Fruit fly (Drosophila melanogaster): ENCODE measurements around the gene Tmtc4.

Gene Tmtc4

DNA sequence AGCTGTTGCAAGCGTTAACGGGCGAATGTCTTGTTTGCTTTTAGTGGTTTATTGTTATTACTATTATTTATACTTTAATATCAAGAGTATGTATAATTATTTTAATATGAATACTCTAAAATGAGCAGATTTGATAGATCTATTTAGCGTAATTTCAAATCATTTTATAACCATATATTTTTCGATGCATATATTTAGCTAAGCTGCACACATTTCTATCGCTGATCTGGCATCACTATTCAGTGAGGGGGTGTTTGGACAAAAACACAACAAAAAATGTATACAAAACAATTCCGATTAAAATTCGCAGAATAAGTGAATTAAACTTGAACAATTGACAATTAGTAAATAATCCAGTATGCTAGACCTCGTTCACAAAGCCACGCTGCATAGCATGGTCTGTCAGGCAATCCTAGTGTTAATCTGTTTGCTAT is at the start of gene Tmtc4, which contains the start of gene Trs33:
Tmtc4 (plus strand) TSS at position 233 of the 434 bp plus-strand sequence.
Trs33 (minus strand) TSS at position 3 of the 434 bp plus-strand sequence.
- TF ChIP-seq h (optimal IDR thresholded peaks at IDR 0.05) (no peak), Myc (optimal IDR thresholded peaks at IDR 0.05) (no peak), ttk (optimal IDR thresholded peaks at IDR 0.05) (no peak), insv (optimal IDR thresholded peaks at IDR 0.05) (no peak), Sin3A (optimal IDR thresholded peaks at IDR 0.05) (no peak), psq (optimal IDR thresholded peaks at IDR 0.05) (no peak)

DNA sequence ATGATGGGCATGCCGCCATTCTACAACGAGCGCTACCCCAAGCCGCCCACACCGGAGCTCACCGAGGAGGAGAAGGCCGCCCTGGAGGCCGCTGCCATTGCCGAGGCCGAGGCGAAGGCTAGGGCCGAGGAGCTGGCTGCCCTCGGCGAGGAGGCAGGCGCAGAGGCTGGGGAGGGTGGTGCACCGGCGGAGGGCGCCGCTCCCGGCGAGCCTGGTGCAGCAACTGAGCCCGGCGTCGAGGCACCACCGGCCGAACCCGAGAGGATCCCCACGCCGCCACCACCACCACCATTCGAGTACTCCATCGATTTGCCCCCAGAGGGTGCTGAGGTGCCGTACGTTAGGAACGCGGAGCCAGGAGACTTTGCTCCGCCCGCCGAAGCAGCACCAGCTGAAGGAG is 45.8 kb upstream of the Tmtc4 start:
- TF ChIP-seq Sin3A (optimal IDR thresholded peaks at IDR 0.05): no peak
- no peak for TF ChIP-seq psq (optimal IDR thresholded peaks at IDR 0.05)
- TF ChIP-seq Myc (optimal IDR thresholded peaks at IDR 0.05): no peak
- TF ChIP-seq insv (optimal IDR thresholded peaks at IDR 0.05): no peak
- no peak for TF ChIP-seq ttk (optimal IDR thresholded peaks at IDR 0.05)
- no peak for TF ChIP-seq h (optimal IDR thresholded peaks at IDR 0.05)

DNA sequence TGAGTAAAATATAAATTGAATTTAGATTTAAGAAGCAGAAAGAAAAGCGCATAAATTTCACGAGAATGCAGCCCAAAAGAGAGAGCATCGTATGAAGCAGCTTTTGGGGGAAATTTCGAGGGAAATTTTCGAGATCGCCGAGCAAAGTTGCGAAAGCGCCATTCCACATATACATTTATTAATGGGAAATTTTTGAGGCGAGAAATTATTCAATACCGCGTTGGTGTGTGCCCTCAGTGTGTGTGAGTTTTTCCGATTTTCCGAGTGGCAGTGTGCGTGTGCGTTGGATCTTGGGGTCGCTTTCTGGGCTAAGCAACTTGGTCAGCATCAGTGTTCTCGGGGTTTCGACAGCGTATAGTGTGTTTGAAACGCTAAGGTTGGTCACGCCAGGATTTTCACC is 41.1 kb upstream of the Tmtc4 start, which contains the start of gene Tm2:
Tm2 (plus strand) TSS at position 270 of the 400 bp plus-strand sequence.
- TF ChIP-seq Myc (optimal IDR thresholded peaks at IDR 0.05) (no peak), Sin3A (optimal IDR thresholded peaks at IDR 0.05) (no peak), psq (optimal IDR thresholded peaks at IDR 0.05) (no peak), ttk (optimal IDR thresholded peaks at IDR 0.05) (no peak), h (optimal IDR thresholded peaks at IDR 0.05) (no peak), insv (optimal IDR thresholded peaks at IDR 0.05) (no peak)

DNA sequence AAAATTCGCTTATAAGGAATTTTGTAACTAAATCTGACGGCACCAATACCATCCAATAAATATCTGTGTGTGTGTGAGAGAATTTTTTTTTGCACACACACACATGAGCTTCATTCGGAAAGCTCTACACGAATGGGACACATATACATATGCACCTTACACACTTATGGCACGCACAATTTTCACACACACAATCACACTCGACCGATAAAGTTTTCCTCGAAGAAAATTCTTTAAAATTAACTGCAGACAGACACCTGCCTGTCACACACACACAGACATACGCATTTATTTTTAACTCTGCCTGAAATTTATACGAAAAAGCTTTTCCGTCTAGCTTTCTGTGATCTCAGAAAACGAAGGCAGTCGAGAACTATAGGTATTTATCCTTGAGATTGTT is 40.3 kb upstream of the Tmtc4 start:
- no peak for TF ChIP-seq Myc (optimal IDR thresholded peaks at IDR 0.05)

DNA sequence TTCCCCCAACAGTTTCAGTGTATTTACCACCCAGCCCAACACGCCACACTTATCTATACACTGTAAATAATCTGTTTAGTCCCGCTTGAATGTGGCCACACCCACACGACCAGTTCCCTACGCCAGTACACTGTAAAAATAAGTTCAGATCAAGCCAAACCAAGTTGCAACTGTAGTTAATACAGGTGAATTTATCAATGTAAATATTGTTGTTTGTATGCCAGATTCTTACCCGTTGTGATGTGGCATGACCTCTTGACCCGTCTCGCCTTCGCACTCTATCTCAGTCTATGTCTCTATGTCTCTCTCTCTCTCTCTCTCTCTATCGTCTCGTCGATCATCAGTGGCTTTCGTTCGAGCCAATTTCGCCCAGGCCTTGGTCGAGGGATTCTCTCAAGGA is 37.2 kb upstream of the Tmtc4 start:
- TF ChIP-seq Sin3A (optimal IDR thresholded peaks at IDR 0.05) (no peak), psq (optimal IDR thresholded peaks at IDR 0.05) (no peak), insv (optimal IDR thresholded peaks at IDR 0.05) (no peak), Myc (optimal IDR thresholded peaks at IDR 0.05) (no peak), ttk (optimal IDR thresholded peaks at IDR 0.05) (no peak)

DNA sequence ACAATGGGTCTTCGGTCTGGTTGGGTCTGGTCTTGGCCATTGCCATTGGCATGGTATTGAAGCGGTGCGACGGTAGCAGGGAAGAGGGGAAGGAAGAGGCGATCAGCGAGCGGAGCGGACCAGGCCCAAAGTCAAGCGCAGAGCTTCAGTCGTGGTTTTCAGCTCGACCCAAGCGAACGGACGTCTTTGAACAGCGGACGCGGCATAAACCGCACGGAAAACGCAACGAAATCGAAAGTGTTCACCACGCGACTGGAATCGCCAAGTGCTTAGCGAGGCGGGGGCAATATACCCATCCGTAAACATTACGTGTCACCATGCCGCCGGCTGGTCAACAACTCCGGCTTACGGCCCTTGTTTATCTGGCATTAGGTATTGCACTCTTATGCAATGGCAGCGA is 34.7 kb upstream of the Tmtc4 start, which contains the start of gene CG14866:
CG14866 (plus strand) TSS at position 146 of the 400 bp plus-strand sequence.
- TF ChIP-seq ttk (optimal IDR thresholded peaks at IDR 0.05): no peak
- no peak for TF ChIP-seq Myc (optimal IDR thresholded peaks at IDR 0.05)
- TF ChIP-seq h (optimal IDR thresholded peaks at IDR 0.05): no peak

DNA sequence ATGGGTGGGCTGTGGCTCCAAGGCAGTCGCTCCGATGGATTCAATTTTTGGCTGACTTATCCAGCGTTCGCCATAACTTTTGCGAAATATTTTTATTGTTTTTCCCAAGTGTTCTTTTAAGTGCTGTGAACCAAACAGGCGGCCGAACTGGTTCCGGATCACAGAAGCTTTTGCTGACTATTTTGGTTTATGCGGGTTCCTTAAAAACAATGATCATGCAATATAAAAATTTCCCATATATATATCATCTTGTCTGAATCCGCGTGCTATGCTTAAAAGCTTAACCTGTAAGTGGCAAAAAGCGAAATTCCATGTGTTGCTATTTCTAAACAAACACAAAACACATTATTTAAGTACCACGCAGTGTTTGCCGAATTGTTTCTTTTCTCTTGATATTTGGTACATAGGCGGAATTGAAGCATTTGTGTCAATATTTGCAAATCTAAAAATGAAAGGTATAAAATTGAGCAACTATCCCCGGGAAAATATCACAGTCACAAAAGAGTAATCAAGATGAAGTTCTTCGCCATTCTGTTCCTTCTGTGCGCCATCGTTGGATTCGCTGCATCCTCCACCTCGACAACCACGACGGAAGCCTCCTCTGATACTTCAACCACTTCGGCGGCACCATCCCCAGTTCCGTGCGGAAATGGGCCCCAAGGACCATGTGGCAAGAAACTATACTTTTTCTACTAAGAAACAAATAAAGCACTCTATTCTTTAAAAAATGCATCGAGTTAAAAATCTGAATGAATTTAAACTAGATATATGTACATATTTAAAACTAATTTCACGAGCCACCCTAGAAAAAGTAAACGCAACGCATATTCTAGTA is 30.9 kb upstream of the Tmtc4 start, which contains the start of the genes CG6276 and CG44040:
CG6276 (minus strand) TSS at position 158 of the 835 bp plus-strand sequence.
CG44040 (plus strand) TSS at position 467 of the 835 bp plus-strand sequence.
- TF ChIP-seq Sin3A (optimal IDR thresholded peaks at IDR 0.05) (no peak), h (optimal IDR thresholded peaks at IDR 0.05) (no peak), psq (optimal IDR thresholded peaks at IDR 0.05) (no peak), Myc (optimal IDR thresholded peaks at IDR 0.05) (no peak), ttk (optimal IDR thresholded peaks at IDR 0.05) (no peak), insv (optimal IDR thresholded peaks at IDR 0.05) (no peak)

DNA sequence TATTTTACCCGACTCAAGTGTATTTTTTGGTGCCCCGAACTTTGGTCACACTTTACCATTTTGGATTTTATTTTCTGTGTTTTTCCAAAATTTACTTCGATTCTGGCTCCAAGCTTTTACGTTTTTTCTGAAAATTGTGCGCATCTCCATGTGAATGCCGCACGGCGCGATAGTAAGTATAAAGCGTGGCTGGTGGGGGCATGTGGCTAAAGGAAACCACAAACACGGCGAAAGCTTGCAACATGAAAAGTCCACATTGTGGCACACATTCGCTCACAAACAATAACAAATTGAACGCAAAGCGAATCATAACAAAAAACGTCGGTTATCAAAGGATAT is 30.3 kb upstream of the Tmtc4 start, which contains the start of gene ear:
ear (plus strand) TSS at position 10 of the 339 bp plus-strand sequence.
- TF ChIP-seq psq (optimal IDR thresholded peaks at IDR 0.05): no peak
- no peak for TF ChIP-seq Myc (optimal IDR thresholded peaks at IDR 0.05)
- TF ChIP-seq h (optimal IDR thresholded peaks at IDR 0.05): no peak
- no peak for TF ChIP-seq insv (optimal IDR thresholded peaks at IDR 0.05)
- no peak for TF ChIP-seq Sin3A (optimal IDR thresholded peaks at IDR 0.05)
- TF ChIP-seq ttk (optimal IDR thresholded peaks at IDR 0.05): no peak

DNA sequence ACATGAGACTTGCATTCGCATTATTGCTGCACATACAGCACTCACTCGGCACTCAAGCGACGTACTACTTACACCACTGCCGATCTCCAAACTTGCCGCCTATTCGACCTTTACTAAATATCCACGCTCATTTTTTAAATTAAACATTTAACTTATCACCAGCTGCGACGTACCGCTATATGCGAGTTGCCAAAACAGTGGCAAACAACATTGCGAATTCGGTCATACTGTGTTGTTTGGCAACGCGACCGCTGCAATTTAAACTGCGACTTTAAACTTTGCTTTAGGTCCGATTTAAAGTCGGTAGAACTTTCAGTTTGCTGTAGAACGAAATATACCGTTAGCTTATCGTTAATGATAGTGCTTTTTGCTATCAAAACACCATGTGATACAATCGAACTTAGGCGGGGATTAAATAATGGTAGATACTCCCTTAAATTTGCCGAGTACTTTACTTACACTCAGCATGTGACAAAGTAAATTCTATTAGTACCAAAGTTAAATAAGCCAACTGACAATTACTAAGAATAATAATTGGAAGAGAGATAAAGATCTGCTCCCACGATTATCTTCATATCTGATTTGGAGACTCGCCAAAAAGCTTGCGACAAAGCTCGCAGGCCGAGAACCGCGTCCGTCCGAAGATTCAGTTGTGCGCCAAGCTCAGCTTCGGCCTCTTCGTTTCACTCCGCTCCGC is 22.8 kb upstream of the Tmtc4 start, which contains the start of the genes CG6236 and ea:
CG6236 (minus strand) TSS at position 187 of the 697 bp plus-strand sequence.
ea (plus strand) TSS at position 647 of the 697 bp plus-strand sequence.
- TF ChIP-seq insv (optimal IDR thresholded peaks at IDR 0.05): no peak
- no peak for TF ChIP-seq h (optimal IDR thresholded peaks at IDR 0.05)
- no peak for TF ChIP-seq Myc (optimal IDR thresholded peaks at IDR 0.05)
- TF ChIP-seq Sin3A (optimal IDR thresholded peaks at IDR 0.05): no peak
- no peak for TF ChIP-seq ttk (optimal IDR thresholded peaks at IDR 0.05)
- TF ChIP-seq psq (optimal IDR thresholded peaks at IDR 0.05): no peak

DNA sequence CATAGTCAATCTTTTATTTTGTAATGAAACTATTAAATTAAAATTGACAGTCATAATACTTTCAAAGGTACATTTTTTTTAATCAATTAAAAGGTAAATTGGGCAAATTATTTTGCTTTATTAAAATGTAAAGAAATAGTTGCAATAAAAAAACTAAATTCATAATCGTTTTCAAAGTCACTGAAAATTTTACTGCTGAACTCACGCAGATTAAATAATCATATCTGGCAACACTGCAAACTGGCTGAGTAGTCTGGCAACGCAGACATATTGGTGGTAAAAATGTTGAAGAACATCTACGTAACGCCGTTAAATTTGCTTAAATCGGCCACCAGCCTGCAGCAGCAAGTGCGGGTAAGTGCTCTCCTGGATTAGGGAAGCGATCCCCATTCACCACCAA is 20.6 kb upstream of the Tmtc4 start, which contains the start of gene mRpL9:
mRpL9 (plus strand) TSS at position 267 of the 400 bp plus-strand sequence.
- TF ChIP-seq Myc (optimal IDR thresholded peaks at IDR 0.05) (no peak), Sin3A (optimal IDR thresholded peaks at IDR 0.05) (no peak), insv (optimal IDR thresholded peaks at IDR 0.05) (no peak), psq (optimal IDR thresholded peaks at IDR 0.05) (no peak), ttk (optimal IDR thresholded peaks at IDR 0.05) (no peak), h (optimal IDR thresholded peaks at IDR 0.05) (no peak)

DNA sequence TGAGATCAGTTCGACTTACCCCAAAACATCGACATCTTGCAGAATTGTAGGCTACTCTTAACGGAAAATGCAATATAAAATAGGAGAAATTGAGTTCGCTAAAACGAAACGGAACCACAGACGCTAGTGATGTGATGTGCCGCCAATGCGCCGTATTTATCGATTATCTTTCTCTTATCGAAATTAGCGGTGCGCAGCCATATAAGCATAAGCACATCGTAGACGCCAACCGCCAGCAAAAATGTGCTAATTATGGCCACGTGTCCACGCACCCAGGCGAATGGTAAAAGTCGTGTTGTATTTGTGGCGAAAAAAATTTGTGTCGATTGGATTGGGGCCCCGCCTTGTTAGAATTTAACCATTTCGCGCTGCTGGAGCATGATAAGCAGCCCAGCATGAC is 18.0 kb upstream of the Tmtc4 start, which contains the start of the genes Fkbp39 and Cyfip:
Fkbp39 (minus strand) TSS at position 140 of the 400 bp plus-strand sequence.
Cyfip (plus strand) TSS at position 273 of the 400 bp plus-strand sequence.
- TF ChIP-seq psq (optimal IDR thresholded peaks at IDR 0.05) (no peak), h (optimal IDR thresholded peaks at IDR 0.05) (no peak), Myc (optimal IDR thresholded peaks at IDR 0.05) (no peak), insv (optimal IDR thresholded peaks at IDR 0.05) (no peak), ttk (optimal IDR thresholded peaks at IDR 0.05) (no peak), Sin3A (optimal IDR thresholded peaks at IDR 0.05) (no peak)

DNA sequence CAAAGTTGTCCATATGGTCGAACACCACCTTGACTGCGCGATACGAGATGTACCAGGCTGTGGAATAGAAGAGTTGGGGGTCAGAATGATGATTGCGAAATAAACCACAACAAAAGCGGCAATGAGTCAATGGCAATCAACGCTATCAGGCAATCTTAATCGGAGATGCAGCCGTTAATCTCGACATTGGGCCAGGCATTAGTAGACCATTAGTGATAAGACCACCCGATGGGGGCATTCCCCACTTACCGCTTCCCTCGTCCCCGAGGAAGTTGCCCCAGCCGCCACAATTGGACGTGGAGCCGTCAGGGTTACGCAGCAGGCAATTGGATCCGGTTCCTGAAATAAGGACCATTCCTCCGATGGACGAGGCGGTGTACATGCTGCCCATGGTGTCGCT is 11.9 kb upstream of the Tmtc4 start:
- no peak for TF ChIP-seq ttk (optimal IDR thresholded peaks at IDR 0.05)
- TF ChIP-seq insv (optimal IDR thresholded peaks at IDR 0.05): no peak
- no peak for TF ChIP-seq Sin3A (optimal IDR thresholded peaks at IDR 0.05)
- TF ChIP-seq Myc (optimal IDR thresholded peaks at IDR 0.05): no peak
- TF ChIP-seq h (optimal IDR thresholded peaks at IDR 0.05): no peak
- no peak for TF ChIP-seq psq (optimal IDR thresholded peaks at IDR 0.05)

All from Kc167 (cell line).